Worm (Caenorhabditis elegans) whole organism, L4/young adult: Measurements from ENCODE around the gene C45G9.4.

Experiments
- W03F9.2 ChIP-seq: fragments of 150-350 bp; optimal IDR thresholded peaks from 2 replicates; lab custom pipeline; 2014; ENCODE audit warnings: missing biosample characterization, missing genetic modification characterization
- dao-5 ChIP-seq: sonication (generic microtip); optimal IDR thresholded peaks from 2 replicates; lab custom pipeline; 2016; ENCODE audit warnings: missing genotype, missing genetic modification characterization, moderate library complexity, missing compliant biosample characterization
- him-1 ChIP-seq: sonication (generic microtip); optimal IDR thresholded peaks from 2 replicates; lab custom pipeline; 2016; ENCODE audit warnings: missing genotype, missing genetic modification reagents, missing genetic modification characterization, missing compliant biosample characterization

DNA sequence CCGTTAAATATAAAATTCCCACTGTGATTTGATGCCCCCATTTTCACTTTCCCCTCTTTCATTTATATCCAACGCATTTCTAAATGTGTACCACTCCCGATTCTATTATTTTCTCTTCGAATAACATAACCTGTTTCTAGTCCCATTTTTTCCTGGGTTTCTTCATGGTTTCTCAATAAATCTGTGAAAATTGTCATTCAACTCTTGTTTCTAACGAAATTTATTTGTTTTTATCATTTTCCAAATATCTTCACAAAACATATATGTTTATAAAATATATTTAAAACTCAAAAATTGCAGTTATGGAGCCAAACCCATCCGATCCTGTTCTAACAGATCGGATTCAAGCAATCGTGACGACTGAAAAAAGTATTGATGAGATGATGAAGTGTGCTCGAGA is 41.6 kb upstream of the C45G9.4 start, which contains the start of gene mdt-11:
- TF ChIP-seq dao-5 (tag; lab: Kevin White, UChicago) (no peak), him-1 (tag; lab: Kevin White, UChicago) (no peak), W03F9.2 (tag; lab: Kevin White, UChicago) (no peak)
